Worm (Caenorhabditis elegans) whole organism, late embryonic: ENCODE data around the gene D1054.9.

Experiments used
- T23F11.4 ChIP-seq: fragments of 200-800 bp; sonication (Bioruptor generic); optimal IDR thresholded peaks from 2 replicates; lab custom pipeline; 2018; ENCODE audit warnings: mild to moderate bottlenecking, missing genetic modification characterization, missing compliant biosample characterization
- dmd-4 ChIP-seq: sonication (generic microtip); optimal IDR thresholded peaks from 2 replicates; lab custom pipeline; 2016; ENCODE audit warnings: borderline replicate concordance, missing genetic modification characterization, missing compliant biosample characterization
- dve-1 ChIP-seq: sonication (generic microtip); optimal IDR thresholded peaks from 2 replicates; lab custom pipeline; 2017; ENCODE audit warnings: antibody characterized with exemption, mild to moderate bottlenecking, missing genetic modification characterization, missing compliant biosample characterization
- elt-4 ChIP-seq: sonication (generic microtip); optimal IDR thresholded peaks from 2 replicates; lab custom pipeline; 2016; ENCODE audit warnings: missing genetic modification characterization, missing compliant biosample characterization
- hlh-30 ChIP-seq: sonication (generic microtip); optimal IDR thresholded peaks from 2 replicates; lab custom pipeline; 2017; ENCODE audit warnings: antibody characterized with exemption, missing genetic modification characterization, missing compliant biosample characterization; ENCODE audit not compliant: insufficient read depth
- nhr-11 ChIP-seq: fragments of 150-350 bp; optimal IDR thresholded peaks from 2 replicates; lab custom pipeline; 2014; ENCODE audit warnings: missing biosample characterization, missing genetic modification characterization

- TF ChIP-seq hlh-30 (no peak), dmd-4 (no peak), T23F11.4 (no peak), elt-4 (no peak), nhr-11 (tag; lab: Kevin White, UChicago) (no peak), dve-1 (tag; lab: Kevin White, UChicago) (no peak)
These were observed 36.8 kb downstream of the D1054.9 start, which contains the start of gene F28H7.7 for ce11 chrV:10754050-10754449.
